Fruit fly (Drosophila melanogaster) whole organism, embryonic: ENCODE measurements around the gene CG5235.

ENCODE experiments used
- CG10209 ChIP-seq: fragments of 200-800 bp; sonication (Bioruptor generic); optimal IDR thresholded peaks from 3 replicates; lab custom pipeline; 2017; ENCODE audit warnings: missing biosample characterization, mild to moderate bottlenecking, missing genetic modification characterization, missing genetic modification reagents
- CG10565 ChIP-seq: fragments of 200-800 bp; sonication (Bioruptor generic); optimal IDR thresholded peaks from 3 replicates; lab custom pipeline; 2016; ENCODE audit warnings: missing biosample characterization, mild to moderate bottlenecking, missing genetic modification characterization
- CG13296 ChIP-seq: fragments of 200-800 bp; sonication (Bioruptor generic); optimal IDR thresholded peaks from 3 replicates; lab custom pipeline; 2018; ENCODE audit warnings: missing biosample characterization, mild to moderate bottlenecking, missing genetic modification characterization
- CG14050 ChIP-seq: fragments of 200-800 bp; sonication (Bioruptor generic); IDR thresholded peaks from 3 replicates; pipeline ENCODE4 v1.3.6; 2022; ENCODE audit warnings: missing biosample characterization, missing genetic modification characterization
- CG14965 ChIP-seq: fragments of 200-800 bp; sonication (Bioruptor generic); optimal IDR thresholded peaks from 2 replicates; lab custom pipeline; 2016; ENCODE audit warnings: missing biosample characterization, missing genetic modification characterization, borderline replicate concordance
- CG15073 ChIP-seq: fragments of 200-800 bp; sonication (Bioruptor generic); optimal IDR thresholded peaks from 2 replicates; lab custom pipeline; 2016; ENCODE audit warnings: missing biosample characterization, missing genetic modification characterization
- CG2199 ChIP-seq: fragments of 200-800 bp; sonication (Bioruptor generic); IDR thresholded peaks from 3 replicates; pipeline ENCODE4 v1.3.6; 2022; ENCODE audit warnings: missing biosample characterization, missing genetic modification characterization
- CG31365 ChIP-seq: fragments of 200-800 bp; sonication (Bioruptor generic); optimal IDR thresholded peaks from 2 replicates; lab custom pipeline; 2018; ENCODE audit warnings: missing biosample characterization, mild to moderate bottlenecking, missing genetic modification characterization
- CG34376 ChIP-seq: fragments of 200-800 bp; sonication (Bioruptor generic); optimal IDR thresholded peaks from 2 replicates; lab custom pipeline; 2018; ENCODE audit warnings: missing biosample characterization, mild to moderate bottlenecking, missing genetic modification characterization
- CG3838 ChIP-seq: fragments of 200-800 bp; sonication (Bioruptor generic); optimal IDR thresholded peaks from 3 replicates; lab custom pipeline; 2016; ENCODE audit warnings: missing biosample characterization, missing genetic modification characterization
- CG3847 ChIP-seq: fragments of 200-800 bp; sonication (Bioruptor generic); IDR thresholded peaks from 2 replicates; pipeline ENCODE4 v1.3.6; 2022; ENCODE audit warnings: missing biosample characterization, missing genetic modification characterization
- CG5245 ChIP-seq: fragments of 200-800 bp; sonication (Bioruptor generic); optimal IDR thresholded peaks from 3 replicates; lab custom pipeline; 2016; ENCODE audit warnings: missing biosample characterization, missing genetic modification characterization
- CG5953 ChIP-seq: fragments of 200-800 bp; sonication (Bioruptor generic); IDR thresholded peaks from 2 replicates; pipeline ENCODE4 v1.3.6; 2022; ENCODE audit warnings: missing biosample characterization, missing genetic modification characterization
- CG6175 ChIP-seq: fragments of 200-800 bp; sonication (Bioruptor generic); IDR thresholded peaks from 3 replicates; pipeline ENCODE4 v1.3.6; 2022; ENCODE audit warnings: missing biosample characterization, missing genetic modification characterization
- CG6654 ChIP-seq: fragments of 200-800 bp; sonication (Bioruptor generic); optimal IDR thresholded peaks from 2 replicates; lab custom pipeline; 2017; ENCODE audit warnings: missing biosample characterization, mild to moderate bottlenecking, missing genetic modification characterization
- CG7745 ChIP-seq: fragments of 200-800 bp; sonication (Bioruptor generic); optimal IDR thresholded peaks from 2 replicates; lab custom pipeline; 2018; ENCODE audit warnings: missing biosample characterization, mild to moderate bottlenecking, missing genetic modification characterization, moderate library complexity
- CG8089 ChIP-seq: fragments of 200-800 bp; sonication (Bioruptor generic); optimal IDR thresholded peaks from 3 replicates; lab custom pipeline; 2016; ENCODE audit warnings: missing biosample characterization, missing genetic modification characterization
- CG8478 ChIP-seq: fragments of >200 bp; optimal IDR thresholded peaks from 2 replicates; lab custom pipeline; 2018
- CoRest ChIP-seq: fragments of 200-800 bp; sonication (Bioruptor generic); optimal IDR thresholded peaks from 3 replicates; lab custom pipeline; 2018; ENCODE audit warnings: missing biosample characterization, mild to moderate bottlenecking, missing genetic modification characterization, moderate library complexity
- D ChIP-seq, 2 experiments: fragments of 200-800 bp in 1 of 2; fragments of >200 bp in 1 of 2; sonication (Bioruptor generic) in 1 of 2; optimal IDR thresholded peaks; 2 replicates in 1 of 2; 3 replicates in 1 of 2; lab custom pipeline; 2017; ENCODE audit warnings: mild to moderate bottlenecking in 1 of 2, missing biosample characterization in 1 of 2, missing genetic modification characterization in 1 of 2, missing genetic modification reagents in 1 of 2
- Dip2 ChIP-seq: fragments of 200-800 bp; sonication (Bioruptor generic); IDR thresholded peaks from 2 replicates; pipeline ENCODE4 v1.3.6; 2022; ENCODE audit warnings: missing biosample characterization, missing genetic modification characterization
- Dip3 ChIP-seq: fragments of 200-800 bp; sonication (Bioruptor generic); optimal IDR thresholded peaks from 3 replicates; lab custom pipeline; 2016; ENCODE audit warnings: missing biosample characterization, missing genetic modification characterization
- Eip74EF ChIP-seq, 2 experiments: fragments of 200-800 bp in 1 of 2; fragments of >200 bp in 1 of 2; sonication (Bioruptor generic) in 1 of 2; optimal IDR thresholded peaks; 2 replicates each; lab custom pipeline; 2017 to 2019; ENCODE audit warnings: missing biosample characterization in 2 of 2, missing genetic modification characterization in 2 of 2, mild to moderate bottlenecking in 1 of 2, moderate library complexity in 1 of 2
- Fer2 ChIP-seq: fragments of 200-800 bp; sonication (Bioruptor generic); optimal IDR thresholded peaks from 2 replicates; lab custom pipeline; 2018; ENCODE audit warnings: missing biosample characterization, mild to moderate bottlenecking, missing genetic modification characterization, moderate library complexity
- Gsc ChIP-seq: fragments of 200-800 bp; sonication (Bioruptor generic); IDR thresholded peaks from 2 replicates; pipeline ENCODE4 v1.3.6; 2022; ENCODE audit warnings: missing biosample characterization, missing genetic modification characterization
- NfI ChIP-seq: fragments of 200-800 bp; sonication (Bioruptor generic); optimal IDR thresholded peaks from 3 replicates; lab custom pipeline; 2018; ENCODE audit warnings: missing biosample characterization, mild to moderate bottlenecking, missing genetic modification characterization, moderate library complexity
- Oaz ChIP-seq: fragments of 200-800 bp; sonication (Bioruptor generic); IDR thresholded peaks from 2 replicates; pipeline ENCODE4 v1.3.6; 2022; ENCODE audit warnings: missing biosample characterization, missing genetic modification characterization
- PHDP ChIP-seq: fragments of 200-800 bp; sonication (Bioruptor generic); optimal IDR thresholded peaks from 3 replicates; lab custom pipeline; 2018; ENCODE audit warnings: missing biosample characterization, mild to moderate bottlenecking, missing genetic modification characterization, moderate library complexity
- bab2 ChIP-seq: fragments of 200-800 bp; sonication (Bioruptor generic); optimal IDR thresholded peaks from 2 replicates; lab custom pipeline; 2016; ENCODE audit warnings: missing biosample characterization, missing genetic modification characterization
- bsh ChIP-seq, 2 experiments: fragments of 200-800 bp; sonication (Bioruptor generic); optimal IDR thresholded peaks; 2 replicates each; lab custom pipeline; 2017 to 2018; ENCODE audit warnings: mild to moderate bottlenecking in 2 of 2, missing biosample characterization in 2 of 2, missing genetic modification characterization in 2 of 2, moderate library complexity in 1 of 2
- cato ChIP-seq: fragments of 200-800 bp; sonication (Bioruptor generic); optimal IDR thresholded peaks from 2 replicates; lab custom pipeline; 2016; ENCODE audit warnings: missing biosample characterization, missing genetic modification characterization, borderline replicate concordance
- chn ChIP-seq: fragments of 200-800 bp; sonication (Bioruptor generic); optimal IDR thresholded peaks from 2 replicates; lab custom pipeline; 2016; ENCODE audit warnings: missing biosample characterization, missing genetic modification characterization
- cwo ChIP-seq: fragments of 200-800 bp; sonication (Bioruptor generic); optimal IDR thresholded peaks from 3 replicates; lab custom pipeline; 2017; ENCODE audit warnings: missing biosample characterization, missing genetic modification characterization, mild to moderate bottlenecking, moderate library complexity, missing genetic modification reagents
- dati ChIP-seq: fragments of 200-800 bp; sonication (Bioruptor generic); IDR thresholded peaks from 2 replicates; pipeline ENCODE4 v1.3.6; 2022; ENCODE audit warnings: missing biosample characterization, missing genetic modification characterization
- dmrt11E ChIP-seq: fragments of 200-800 bp; sonication (Bioruptor generic); optimal IDR thresholded peaks from 3 replicates; lab custom pipeline; 2018; ENCODE audit warnings: missing biosample characterization, mild to moderate bottlenecking, missing genetic modification characterization, moderate library complexity
- dmrt99B ChIP-seq: fragments of 200-800 bp; sonication (Bioruptor generic); optimal IDR thresholded peaks from 2 replicates; lab custom pipeline; 2018; ENCODE audit warnings: missing biosample characterization, mild to moderate bottlenecking, missing genetic modification characterization, moderate library complexity
- emc ChIP-seq: fragments of 200-800 bp; sonication (Bioruptor generic); optimal IDR thresholded peaks from 2 replicates; lab custom pipeline; 2016; ENCODE audit warnings: missing biosample characterization, missing genetic modification characterization
- fd3F ChIP-seq: fragments of 200-800 bp; sonication (Bioruptor generic); optimal IDR thresholded peaks from 2 replicates; lab custom pipeline; 2018; ENCODE audit warnings: missing biosample characterization, mild to moderate bottlenecking, missing genetic modification characterization, moderate library complexity
- klu ChIP-seq: fragments of 200-800 bp; sonication (Bioruptor generic); IDR thresholded peaks from 2 replicates; pipeline ENCODE4 v1.3.6; 2022; ENCODE audit warnings: missing biosample characterization, missing genetic modification characterization
- onecut ChIP-seq: fragments of 200-800 bp; sonication (Bioruptor generic); IDR thresholded peaks from 2 replicates; pipeline ENCODE4 v1.3.6; 2022; ENCODE audit warnings: missing biosample characterization, missing genetic modification characterization
- org-1 ChIP-seq: fragments of 200-800 bp; sonication (Bioruptor generic); optimal IDR thresholded peaks from 2 replicates; lab custom pipeline; 2017; ENCODE audit warnings: missing biosample characterization, missing genetic modification characterization
- pzg ChIP-seq: fragments of 200-800 bp; sonication (Bioruptor generic); optimal IDR thresholded peaks from 3 replicates; lab custom pipeline; 2018; ENCODE audit warnings: missing biosample characterization, mild to moderate bottlenecking, missing genetic modification characterization, moderate library complexity
- ranshi ChIP-seq: fragments of 200-800 bp; sonication (Bioruptor generic); IDR thresholded peaks from 2 replicates; pipeline ENCODE4 v1.3.6; 2022; ENCODE audit warnings: missing biosample characterization, missing genetic modification characterization
- seq ChIP-seq: fragments of 200-800 bp; sonication (Bioruptor generic); IDR thresholded peaks from 2 replicates; pipeline ENCODE4 v1.3.6; 2022; ENCODE audit warnings: missing biosample characterization, missing genetic modification characterization
- tgo ChIP-seq: fragments of 200-800 bp; sonication (Bioruptor generic); IDR thresholded peaks from 3 replicates; pipeline ENCODE4 v1.3.6; 2022; ENCODE audit warnings: missing biosample characterization, missing genetic modification characterization
- tin ChIP-seq: fragments of 200-800 bp; sonication (Bioruptor generic); optimal IDR thresholded peaks from 3 replicates; lab custom pipeline; 2016; ENCODE audit warnings: missing biosample characterization, missing genetic modification characterization
- ttk ChIP-seq: fragments of 200-800 bp; sonication (Bioruptor generic); IDR thresholded peaks from 2 replicates; pipeline ENCODE4 v2.1.2; 2022; ENCODE audit warnings: missing biosample characterization, missing genetic modification characterization
- zf30C ChIP-seq: fragments of 200-800 bp; sonication (Bioruptor generic); optimal IDR thresholded peaks from 3 replicates; lab custom pipeline; 2018; ENCODE audit warnings: missing biosample characterization, mild to moderate bottlenecking, missing genetic modification characterization

The CG5235 gene

DNA sequence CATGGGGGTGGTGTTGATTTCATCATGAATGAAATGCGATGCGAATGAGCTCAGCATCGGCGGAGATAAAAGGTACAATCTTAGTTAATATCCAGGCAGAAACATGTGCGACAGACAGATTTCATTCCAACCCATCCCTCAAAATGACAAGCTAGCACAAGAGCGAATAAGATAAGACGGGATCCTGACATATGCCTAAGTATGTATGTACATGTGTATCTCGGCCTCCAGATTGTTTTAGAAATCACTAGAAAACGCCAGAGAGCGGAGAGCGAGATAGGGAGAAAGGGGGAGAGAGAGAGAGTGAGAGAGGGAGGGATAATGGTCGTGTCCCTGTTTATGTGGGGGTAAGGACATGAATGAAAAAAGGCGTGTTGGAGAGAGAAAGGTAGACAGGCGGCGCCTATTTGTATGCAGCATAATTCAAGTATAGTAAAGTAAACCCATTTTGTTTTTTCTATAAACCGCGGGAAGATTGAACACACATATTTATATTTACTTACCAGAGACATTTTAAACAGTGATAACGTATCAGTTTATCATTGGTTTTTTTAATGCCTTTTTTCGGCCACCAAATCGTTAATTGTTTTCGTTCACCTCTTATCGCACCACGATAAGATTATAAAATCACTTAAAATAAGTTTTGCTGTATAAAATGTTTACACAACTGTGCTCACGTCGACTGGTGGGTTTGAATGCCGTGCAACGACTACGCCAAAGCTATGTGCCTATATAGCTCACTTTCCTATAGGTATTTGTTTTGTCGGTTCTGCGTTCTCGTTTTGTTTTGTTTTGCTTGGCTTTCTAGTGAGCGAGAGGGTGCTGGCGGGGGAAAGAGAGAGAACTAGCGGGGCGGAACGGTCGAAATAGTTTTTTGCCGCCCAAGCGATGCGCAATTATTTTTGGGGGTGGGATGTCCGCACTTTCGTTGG lies 40.0 kb downstream of the CG5235 start (continued):
- TF ChIP-seq dmrt99B (tag; lab: Kevin White, UChicago) (peak; percentile 35), Gsc (GFP tag; lab: Robert Waterston, UW) (no peak), tin (GFP tag; lab: Kevin White, UChicago) (no peak), Dip2 (GFP tag; lab: Robert Waterston, UW) (no peak), D (optimal IDR thresholded peaks at IDR 0.05; lab: Kevin White, UChicago) (peak; percentile 3), D (GFP tag; optimal IDR thresholded peaks at IDR 0.05; lab: Kevin White, UChicago) (no peak), cwo (peak; percentile 28), CG6175 (GFP tag; lab: Robert Waterston, UW) (no peak), Eip74EF (GFP tag; optimal IDR thresholded peaks at IDR 0.05; lab: Kevin White, UChicago) (peak in 1 of 2 experiments; percentile 52), CG10209 (GFP tag; lab: Kevin White, UChicago) (peak; percentile 5), zf30C (GFP tag; lab: Kevin White, UChicago) (no peak), CoRest (tag; lab: Kevin White, UChicago) (peak; percentile 9), CG3847 (GFP tag; lab: Robert Waterston, UW) (no peak), CG5245 (no peak), Fer2 (tag; lab: Kevin White, UChicago) (no peak), emc (GFP tag; lab: Kevin White, UChicago) (no peak), CG8478 (no peak), klu (GFP tag; lab: Robert Waterston, UW) (no peak), Oaz (no peak), CG34376 (peak; percentile 95), CG13296 (GFP tag; lab: Kevin White, UChicago) (peak; percentile 71), Dip3 (GFP tag; lab: Kevin White, UChicago) (no peak), fd3F (no peak), CG31365 (tag; lab: Kevin White, UChicago) (peak; percentile 37), CG14965 (GFP tag; lab: Kevin White, UChicago) (no peak), CG3838 (GFP tag; lab: Kevin White, UChicago) (no peak), bsh (GFP tag; optimal IDR thresholded peaks at IDR 0.05; lab: Kevin White, UChicago) (peak; percentile 19 to 57), pzg (GFP tag; lab: Kevin White, UChicago) (no peak), CG14050 (GFP tag; lab: Robert Waterston, UW) (no peak), ranshi (GFP tag; lab: Robert Waterston, UW) (0 out of 2 replicates have a peak, but pooled peaks have one; percentile 19), CG10565 (GFP tag; lab: Kevin White, UChicago) (no peak), dati (no peak), PHDP (peak; percentile 32), bab2 (no peak), NfI (GFP tag; lab: Kevin White, UChicago) (no peak), tgo (GFP tag; lab: Robert Waterston, UW) (no peak), CG5953 (GFP tag; lab: Robert Waterston, UW) (no peak), ttk (GFP tag; lab: Robert Waterston, UW) (no peak), cato (GFP tag; lab: Kevin White, UChicago) (no peak), CG7745 (tag; lab: Kevin White, UChicago) (peak; percentile 22), CG2199 (GFP tag; lab: Robert Waterston, UW) (peak; percentile 64; the same call in 2 of the 3 replicates), CG8089 (GFP tag; lab: Kevin White, UChicago) (no peak), CG15073 (GFP tag; lab: Kevin White, UChicago) (no peak), onecut (GFP tag; lab: Robert Waterston, UW) (no peak; the same call in 1 of the 2 replicates), chn (GFP tag; lab: Kevin White, UChicago) (peak; percentile 6), dmrt11E (tag; lab: Kevin White, UChicago) (peak; percentile 13), org-1 (GFP tag; lab: Kevin White, UChicago) (peak; percentile 17), CG6654 (GFP tag; lab: Kevin White, UChicago) (no peak), seq (GFP tag; lab: Robert Waterston, UW) (peak; percentile 60; the same call in 1 of the 2 replicates)
